Worm (Caenorhabditis elegans): Measurements from ENCODE around the gene srh-119.

srh-119 gene

DNA sequence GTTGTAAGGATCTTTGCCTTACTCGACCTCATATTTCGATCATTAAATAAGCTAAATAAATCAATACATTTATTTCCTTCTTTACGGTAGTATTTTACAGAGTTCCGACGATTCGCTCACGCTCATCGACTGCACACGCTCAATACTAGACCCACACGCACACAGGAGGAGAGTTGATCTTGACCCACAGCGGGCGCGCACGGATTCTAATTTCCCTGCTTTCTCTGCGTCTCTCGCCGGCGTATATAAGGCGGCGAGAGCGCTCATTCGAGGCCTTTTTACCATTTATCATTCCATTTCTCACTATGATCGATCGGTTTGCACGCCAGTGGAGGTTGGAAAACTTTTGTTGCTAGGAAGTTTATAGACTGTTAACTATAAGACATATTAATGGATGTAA is 22.2 kb upstream of the srh-119 start:
- TF ChIP-seq ceh-43 (GFP tag; optimal IDR thresholded peaks at IDR 0.05) = no peak
- no peak for TF ChIP-seq elt-1 (tag; optimal IDR thresholded peaks at IDR 0.05; ENCODE audit: borderline replicate concordance, insufficient read depth)
- no peak for TF ChIP-seq bed-3 (GFP tag; optimal IDR thresholded peaks at IDR 0.05)
- no peak for TF ChIP-seq blmp-1 (tag; optimal IDR thresholded peaks at IDR 0.05)
- no peak for TF ChIP-seq snpc-4 (tag; optimal IDR thresholded peaks at IDR 0.05)
- no peak for TF ChIP-seq nhr-12 (tag; optimal IDR thresholded peaks at IDR 0.05)
- TF ChIP-seq unc-120 (tag; optimal IDR thresholded peaks at IDR 0.05; ENCODE audit: poor library complexity, severe bottlenecking) = no peak
- TF ChIP-seq ztf-11 (tag; optimal IDR thresholded peaks at IDR 0.05) = no peak

DNA sequence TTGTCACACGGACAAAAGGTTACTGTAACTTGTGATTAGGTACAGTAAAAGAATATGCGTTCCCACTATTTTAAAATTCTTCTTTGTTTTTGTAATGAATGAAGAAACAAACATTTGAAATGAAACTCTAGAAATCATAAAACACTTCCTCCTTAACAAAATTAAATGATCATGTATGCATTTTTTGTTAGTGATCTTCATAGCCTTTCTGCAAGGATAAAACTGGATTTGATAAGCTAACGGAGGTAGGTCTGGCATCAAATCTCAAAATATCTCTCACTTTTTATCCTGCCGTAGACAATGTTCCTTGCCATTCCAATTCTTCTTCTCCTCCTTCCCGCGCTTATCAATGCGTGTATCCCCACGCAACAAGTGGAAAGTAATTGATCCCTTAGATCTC is 20.7 kb upstream of the srh-119 start, which contains the start of gene clec-238:
clec-238 (plus strand) TSS at position 301 of the 400 bp plus-strand sequence.
- TF ChIP-seq unc-62 (GFP tag; optimal IDR thresholded peaks at IDR 0.05) = no peak
- no peak for TF ChIP-seq sptf-1 (tag; optimal IDR thresholded peaks at IDR 0.05)
- TF ChIP-seq bed-3 (GFP tag; optimal IDR thresholded peaks at IDR 0.05) = no peak
- no peak for TF ChIP-seq unc-39 (tag; optimal IDR thresholded peaks at IDR 0.05)
- TF ChIP-seq ceh-39 (tag; optimal IDR thresholded peaks at IDR 0.05) = no peak
- no peak for TF ChIP-seq mab-5 (tag; optimal IDR thresholded peaks at IDR 0.05)
- no peak for TF ChIP-seq mls-2 (tag; optimal IDR thresholded peaks at IDR 0.05)
- TF ChIP-seq sem-2 (GFP tag; optimal IDR thresholded peaks at IDR 0.05) = no peak
- TF ChIP-seq zip-8 (tag; optimal IDR thresholded peaks at IDR 0.05) = no peak
- no peak for TF ChIP-seq elt-3 (tag; optimal IDR thresholded peaks at IDR 0.05)

DNA sequence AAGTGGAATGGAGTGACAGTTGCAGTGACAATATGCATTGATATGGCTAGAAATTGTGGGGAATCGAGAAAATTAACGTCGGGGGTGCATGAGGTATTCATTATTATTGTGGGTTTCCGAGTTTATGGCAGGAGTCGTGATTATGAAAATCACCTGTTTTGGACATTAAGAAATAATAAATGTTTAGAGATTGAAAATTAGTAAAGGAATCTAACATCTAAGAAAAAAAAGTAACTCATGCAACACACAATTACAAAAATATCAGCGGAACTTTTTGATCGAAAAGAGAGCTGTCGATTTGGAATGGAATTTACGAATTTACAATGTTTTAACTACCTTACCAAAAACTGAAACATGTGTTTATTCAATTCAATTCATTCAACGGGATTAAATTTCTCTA is 17.5 kb upstream of the srh-119 start, which contains the start of gene srh-206:
srh-206 (minus strand) TSS at position 101 of the 400 bp plus-strand sequence.
- TF ChIP-seq mls-2 (tag; optimal IDR thresholded peaks at IDR 0.05) (no peak), pha-4 (tag; optimal IDR thresholded peaks at IDR 0.05) (no peak), ceh-43 (GFP tag; optimal IDR thresholded peaks at IDR 0.05) (no peak), zip-8 (tag; optimal IDR thresholded peaks at IDR 0.05) (no peak), sptf-1 (tag; optimal IDR thresholded peaks at IDR 0.05) (no peak), ceh-39 (tag; optimal IDR thresholded peaks at IDR 0.05) (no peak), bed-3 (GFP tag; optimal IDR thresholded peaks at IDR 0.05) (no peak), nhr-28 (tag; optimal IDR thresholded peaks at IDR 0.05) (no peak), blmp-1 (tag; optimal IDR thresholded peaks at IDR 0.05) (no peak)

DNA sequence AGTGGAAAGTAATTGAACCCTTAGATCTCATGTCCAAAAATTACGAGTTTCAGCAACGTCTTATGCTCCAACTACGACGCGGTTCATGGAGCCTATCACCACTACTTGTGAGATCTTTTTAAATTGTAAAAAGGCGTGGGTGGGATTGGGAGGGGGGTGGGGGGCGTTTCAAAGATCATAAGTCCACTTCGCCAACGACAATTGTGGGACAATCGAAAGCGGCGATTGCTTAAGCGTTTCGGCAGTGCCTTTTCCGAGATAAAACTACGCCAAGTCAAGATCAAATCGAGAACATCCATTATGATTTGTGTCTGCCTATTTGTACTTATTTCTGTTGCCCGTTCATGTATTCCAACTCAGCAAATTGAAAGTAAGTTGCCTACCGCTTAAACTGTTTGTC is 16.0 kb upstream of the srh-119 start, which contains the start of gene clec-239:
clec-239 (plus strand) TSS at position 301 of the 400 bp plus-strand sequence.
- TF ChIP-seq flh-1 (GFP tag; optimal IDR thresholded peaks at IDR 0.05) = no peak
- no peak for TF ChIP-seq ces-1 (GFP tag; optimal IDR thresholded peaks at IDR 0.05)
- TF ChIP-seq blmp-1 (tag; optimal IDR thresholded peaks at IDR 0.05) = no peak
- TF ChIP-seq mls-2 (tag; optimal IDR thresholded peaks at IDR 0.05) = no peak
- TF ChIP-seq elt-3 (tag; optimal IDR thresholded peaks at IDR 0.05) = no peak
- no peak for TF ChIP-seq hlh-1 (tag; optimal IDR thresholded peaks at IDR 0.05)
- TF ChIP-seq nhr-28 (tag; optimal IDR thresholded peaks at IDR 0.05) = no peak
- TF ChIP-seq nhr-237 (tag; optimal IDR thresholded peaks at IDR 0.05) = no peak
- TF ChIP-seq M03D4.4 (tag; optimal IDR thresholded peaks at IDR 0.05) = no peak
- no peak for TF ChIP-seq drap-1 (GFP tag; optimal IDR thresholded peaks at IDR 0.05)
- TF ChIP-seq unc-62 (GFP tag; optimal IDR thresholded peaks at IDR 0.05) = no peak
- TF ChIP-seq elt-1 (tag; optimal IDR thresholded peaks at IDR 0.05; ENCODE audit: borderline replicate concordance, insufficient read depth) = no peak
- TF ChIP-seq tbx-8 (GFP tag; optimal IDR thresholded peaks at IDR 0.05) = no peak
- TF ChIP-seq nhr-2 (tag; optimal IDR thresholded peaks at IDR 0.05) = no peak
- no peak for TF ChIP-seq pha-4 (tag; optimal IDR thresholded peaks at IDR 0.05)
- no peak for TF ChIP-seq ceh-43 (GFP tag; optimal IDR thresholded peaks at IDR 0.05)
- TF ChIP-seq cnd-1 (tag; optimal IDR thresholded peaks at IDR 0.05) = no peak
- TF ChIP-seq bed-3 (GFP tag; optimal IDR thresholded peaks at IDR 0.05) = no peak
- no peak for TF ChIP-seq unc-39 (tag; optimal IDR thresholded peaks at IDR 0.05)
- TF ChIP-seq lsy-2 (tag; optimal IDR thresholded peaks at IDR 0.05) = no peak

DNA sequence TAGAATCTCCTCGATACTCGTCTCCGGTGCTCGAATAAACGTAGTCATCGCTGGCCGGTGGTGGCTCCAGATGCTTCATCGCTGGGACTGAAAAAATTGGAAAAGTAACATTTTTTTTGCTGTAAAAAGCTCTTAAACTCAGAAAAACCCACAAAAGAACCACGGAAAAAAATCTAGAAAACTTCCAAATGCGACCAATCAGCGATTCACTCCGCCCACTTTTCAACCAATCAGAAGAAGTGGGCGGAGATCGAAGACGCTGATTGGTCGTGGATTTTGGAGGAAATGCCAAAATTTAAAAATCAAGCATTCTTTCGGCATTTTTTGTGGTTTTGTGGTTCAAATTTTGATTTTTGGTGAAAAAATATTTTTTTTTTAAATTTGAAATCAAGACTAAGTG is 13.3 kb upstream of the srh-119 start:
- TF ChIP-seq sptf-1 (tag; optimal IDR thresholded peaks at IDR 0.05) = no peak
- no peak for TF ChIP-seq tbx-8 (GFP tag; optimal IDR thresholded peaks at IDR 0.05)
- no peak for TF ChIP-seq cnd-1 (tag; optimal IDR thresholded peaks at IDR 0.05)
- TF ChIP-seq lsy-2 (tag; optimal IDR thresholded peaks at IDR 0.05) = no peak
- TF ChIP-seq zip-8 (tag; optimal IDR thresholded peaks at IDR 0.05) = no peak
- no peak for TF ChIP-seq lin-32 (GFP tag; optimal IDR thresholded peaks at IDR 0.05)
- TF ChIP-seq nhr-2 (tag; optimal IDR thresholded peaks at IDR 0.05) = no peak
- TF ChIP-seq ztf-11 (tag; optimal IDR thresholded peaks at IDR 0.05) = no peak
- TF ChIP-seq mls-2 (tag; optimal IDR thresholded peaks at IDR 0.05) = no peak
- no peak for TF ChIP-seq ceh-83 (GFP tag; optimal IDR thresholded peaks at IDR 0.05)
- no peak for TF ChIP-seq ces-1 (GFP tag; optimal IDR thresholded peaks at IDR 0.05)
- no peak for TF ChIP-seq mab-5 (tag; optimal IDR thresholded peaks at IDR 0.05)
- no peak for TF ChIP-seq hlh-1 (tag; optimal IDR thresholded peaks at IDR 0.05)
- TF ChIP-seq mep-1 (tag; optimal IDR thresholded peaks at IDR 0.05) = no peak
- no peak for TF ChIP-seq M03D4.4 (tag; optimal IDR thresholded peaks at IDR 0.05)
- TF ChIP-seq blmp-1 (tag; optimal IDR thresholded peaks at IDR 0.05) = no peak

Measured in whole organism, mixed stage, embryonic.